Fruit fly (Drosophila melanogaster): ENCODE measurements around the gene RhoGEF3.

Gene RhoGEF3

DNA sequence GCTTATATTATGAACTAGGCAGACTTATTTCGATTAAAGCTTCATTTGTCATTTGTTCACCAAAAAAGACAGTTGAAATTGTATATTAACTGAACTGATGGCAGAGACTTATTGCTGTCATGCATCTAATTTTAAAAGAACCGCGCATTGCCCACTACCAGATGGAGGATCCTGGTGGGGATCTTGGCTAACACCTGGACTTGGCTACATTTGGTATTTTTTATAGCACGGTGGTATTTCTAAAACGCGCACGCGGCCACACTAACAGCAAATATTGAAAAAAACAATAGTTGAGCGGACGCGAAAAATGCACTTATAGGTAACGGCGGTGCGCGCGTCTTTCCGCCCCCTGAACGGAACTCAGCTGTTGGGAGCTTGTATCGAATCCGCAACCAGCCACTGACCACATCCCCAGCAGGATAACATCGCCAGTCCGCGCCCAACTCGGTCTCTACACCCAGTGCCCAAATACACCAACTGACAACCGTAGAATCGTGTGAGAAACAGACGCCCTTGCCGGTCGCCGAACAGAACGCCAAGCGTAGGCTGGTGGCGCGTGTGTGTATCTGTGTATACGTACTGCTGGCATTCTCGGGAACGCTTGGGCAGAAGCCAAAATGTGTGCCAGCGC lies 15.0 kb downstream of the RhoGEF3 start (continued):
- TF ChIP-seq H15 (GFP tag; IDR thresholded peaks at IDR 0.05): 0 out of 3 replicates have a peak, but pooled peaks have one; percentile 6
- peak; percentile 25; the same call in 1 of the 3 replicates for TF ChIP-seq CG2199 (GFP tag; IDR thresholded peaks at IDR 0.05)
- peak; percentile 23 for TF ChIP-seq D19A (tag; optimal IDR thresholded peaks at IDR 0.05)
- no peak for TF ChIP-seq grn (GFP tag; optimal IDR thresholded peaks at IDR 0.05)
- peak; percentile 9; the same call in 1 of the 3 replicates for TF ChIP-seq ken (GFP tag; IDR thresholded peaks at IDR 0.05)
- TF ChIP-seq CG9797 (GFP tag; optimal IDR thresholded peaks at IDR 0.05): peak; percentile 97
- TF ChIP-seq CG34376 (GFP tag; optimal IDR thresholded peaks at IDR 0.05): peak; percentile 10
- TF ChIP-seq Elba2 (GFP tag; optimal IDR thresholded peaks at IDR 0.05): peak; percentile 59
- peak; percentile 11 for TF ChIP-seq Nf-YC (tag; optimal IDR thresholded peaks at IDR 0.05)
- peak; percentile 33 for TF ChIP-seq sd (tag; optimal IDR thresholded peaks at IDR 0.05)
- TF ChIP-seq CG12769 (tag; optimal IDR thresholded peaks at IDR 0.05): peak; percentile 86
- TF ChIP-seq PHDP (tag; optimal IDR thresholded peaks at IDR 0.05): no peak
- TF ChIP-seq CG6683 (GFP tag; optimal IDR thresholded peaks at IDR 0.05): peak; percentile 18
- peak; percentile 74 for TF ChIP-seq Myb (GFP tag; optimal IDR thresholded peaks at IDR 0.05)
- peak; percentile 6 for TF ChIP-seq shn (GFP tag; optimal IDR thresholded peaks at IDR 0.05)
- TF ChIP-seq Awh (GFP tag; IDR thresholded peaks at IDR 0.05): 0 out of 2 replicates have a peak, but pooled peaks have one; percentile 30
- peak; percentile 61; the same call in 2 of the 3 replicates for TF ChIP-seq Opbp (GFP tag; IDR thresholded peaks at IDR 0.05; ENCODE audit: partially characterized antibody)
- TF ChIP-seq salm (tag; optimal IDR thresholded peaks at IDR 0.05): no peak
- peak in 1 of 2 experiments; percentile 98 for TF ChIP-seq Hr78 (GFP tag; optimal IDR thresholded peaks at IDR 0.05)
- TF ChIP-seq CG13624 (GFP tag; optimal IDR thresholded peaks at IDR 0.05): peak; percentile 28
- no peak for TF ChIP-seq Kr (GFP tag; optimal IDR thresholded peaks at IDR 0.05)
- peak; percentile 51 for TF ChIP-seq phol (tag; optimal IDR thresholded peaks at IDR 0.05)
- TF ChIP-seq CG2712 (tag; optimal IDR thresholded peaks at IDR 0.05): peak; percentile 38
- peak; percentile 40 for TF ChIP-seq nerfin-1 (tag; optimal IDR thresholded peaks at IDR 0.05)
- peak; percentile 44 for TF ChIP-seq sens (GFP tag)
- peak; percentile 9 for TF ChIP-seq scrt (GFP tag; optimal IDR thresholded peaks at IDR 0.05)
- peak; percentile 81 for TF ChIP-seq Lhr (GFP tag; optimal IDR thresholded peaks at IDR 0.05)
- peak; percentile 46 for TF ChIP-seq gro (GFP tag; optimal IDR thresholded peaks at IDR 0.05)
- TF ChIP-seq CG4404 (GFP tag; IDR thresholded peaks at IDR 0.05): no peak
- peak; percentile 68 for TF ChIP-seq YL-1 (GFP tag; optimal IDR thresholded peaks at IDR 0.05)
- peak; percentile 81; the same call in 2 of the 4 replicates for TF ChIP-seq chinmo (GFP tag; IDR thresholded peaks at IDR 0.05; ENCODE audit: partially characterized antibody)
- peak; percentile 16 for TF ChIP-seq CG7928 (GFP tag; optimal IDR thresholded peaks at IDR 0.05)
- TF ChIP-seq ATbp (GFP tag; optimal IDR thresholded peaks at IDR 0.05): peak; percentile 18
- TF ChIP-seq CG4820 (GFP tag; optimal IDR thresholded peaks at IDR 0.05): no peak
- TF ChIP-seq CG7357 (GFP tag; IDR thresholded peaks at IDR 0.05): no peak
- TF ChIP-seq CG12299 (tag; optimal IDR thresholded peaks at IDR 0.05): peak; percentile 58
- TF ChIP-seq CG6254 (GFP tag; optimal IDR thresholded peaks at IDR 0.05): peak; percentile 28
- no peak for TF ChIP-seq CG14441 (GFP tag; IDR thresholded peaks at IDR 0.05)
- peak; percentile 58 for TF ChIP-seq CG32772 (GFP tag; IDR thresholded peaks at IDR 0.05)
- peak; percentile 24; the same call in 1 of the 2 replicates for TF ChIP-seq CG13287 (GFP tag; IDR thresholded peaks at IDR 0.05; ENCODE audit: partially characterized antibody)
- TF ChIP-seq CG6689 (GFP tag; IDR thresholded peaks at IDR 0.05): 0 out of 2 replicates have a peak, but pooled peaks have one; percentile 27
- no peak for TF ChIP-seq dysf (GFP tag; IDR thresholded peaks at IDR 0.05)
- peak; percentile 70 for TF ChIP-seq MBD-R2 (GFP tag; IDR thresholded peaks at IDR 0.05)
- TF ChIP-seq Side (GFP tag; optimal IDR thresholded peaks at IDR 0.05): peak; percentile 3
- TF ChIP-seq knrl (GFP tag; IDR thresholded peaks at IDR 0.05; ENCODE audit: partially characterized antibody): peak; percentile 42; the same call in 2 of the 3 replicates
- peak; percentile 63 for TF ChIP-seq CG8924 (tag; optimal IDR thresholded peaks at IDR 0.05)
- TF ChIP-seq ac (GFP tag; optimal IDR thresholded peaks at IDR 0.05): peak; percentile 11
- peak; percentile 8 for TF ChIP-seq CG31365 (tag; optimal IDR thresholded peaks at IDR 0.05)

Data from whole organism, embryonic.